Worm (Caenorhabditis elegans): ENCODE measurements around the gene Y43H11AL.1.

The Y43H11AL.1 gene

DNA sequence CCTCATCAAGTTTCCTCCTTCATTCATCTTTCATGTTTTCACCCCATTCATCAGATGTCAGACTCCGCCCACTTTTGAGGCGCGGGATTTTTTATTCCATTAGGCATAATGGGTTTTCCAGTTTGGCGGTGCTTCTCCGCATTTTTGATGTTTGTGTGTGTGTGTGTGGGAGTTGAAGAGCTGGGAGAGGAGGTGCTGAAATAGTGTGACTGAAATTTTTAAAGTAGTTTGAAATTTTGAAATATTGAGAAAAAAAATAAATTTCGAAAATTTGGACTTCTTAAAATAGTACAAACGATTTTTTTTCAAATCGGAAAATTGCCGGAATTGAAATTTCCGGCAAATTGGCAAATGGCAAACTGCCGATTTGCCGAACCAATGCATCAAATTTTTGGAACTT, 31.0 kb upstream of the Y43H11AL.1 start, which contains the start of gene scc-2:
scc-2 (minus strand) TSS at position 101 of the 400 bp plus-strand sequence.
- no peak for TF ChIP-seq blmp-1 (tag; optimal IDR thresholded peaks at IDR 0.05; ENCODE audit: insufficient read depth)
- no peak for TF ChIP-seq ama-1 (optimal IDR thresholded peaks at IDR 0.05)
- TF ChIP-seq dmd-4 (tag; optimal IDR thresholded peaks at IDR 0.05) = no peak
- no peak for TF ChIP-seq nhr-129 (tag; optimal IDR thresholded peaks at IDR 0.05)
- TF ChIP-seq peb-1 (tag; optimal IDR thresholded peaks at IDR 0.05) = no peak
- no peak for TF ChIP-seq R02D3.7 (tag; optimal IDR thresholded peaks at IDR 0.05)

DNA sequence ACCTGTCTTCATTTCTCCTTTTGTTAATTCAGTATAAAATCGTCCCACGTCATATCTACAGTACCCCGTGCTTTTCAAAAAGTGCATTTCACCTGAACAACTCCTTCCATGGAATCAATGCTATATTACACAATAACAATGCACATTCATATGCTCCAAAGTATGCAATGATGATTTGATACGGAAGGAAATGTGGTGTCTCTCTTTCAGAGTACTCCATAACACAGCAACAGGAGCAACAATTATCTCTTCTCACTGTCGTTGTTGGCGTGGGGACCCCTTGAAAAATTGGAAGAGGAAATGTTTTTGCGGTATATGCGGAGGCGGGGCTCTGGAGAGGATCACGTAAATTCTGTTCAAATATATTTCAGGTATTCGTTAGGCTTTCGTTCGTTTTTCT, 25.0 kb upstream of the Y43H11AL.1 start, which contains the start of gene cat-2:
cat-2 (plus strand) TSS at position 301 of the 400 bp plus-strand sequence.
- TF ChIP-seq nhr-6 (tag; optimal IDR thresholded peaks at IDR 0.05) (no peak), gmeb-1 (tag; optimal IDR thresholded peaks at IDR 0.05) (no peak), nhr-237 (tag; optimal IDR thresholded peaks at IDR 0.05) (no peak), R02D3.7 (tag; optimal IDR thresholded peaks at IDR 0.05) (no peak), fos-1 (tag; optimal IDR thresholded peaks at IDR 0.05) (no peak), alr-1 (tag; optimal IDR thresholded peaks at IDR 0.05) (no peak), snpc-4 (tag; optimal IDR thresholded peaks at IDR 0.05) (no peak), nhr-25 (tag; optimal IDR thresholded peaks at IDR 0.05) (no peak), blmp-1 (tag; optimal IDR thresholded peaks at IDR 0.05; ENCODE audit: insufficient read depth) (no peak), ZK546.5 (tag; optimal IDR thresholded peaks at IDR 0.05) (no peak), lsy-2 (tag; optimal IDR thresholded peaks at IDR 0.05) (no peak), elt-3 (tag; optimal IDR thresholded peaks at IDR 0.05) (no peak), lin-11 (tag; optimal IDR thresholded peaks at IDR 0.05) (no peak), nhr-77 (tag; optimal IDR thresholded peaks at IDR 0.05) (no peak), skn-1 (tag; optimal IDR thresholded peaks at IDR 0.05) (no peak), ceh-16 (tag; optimal IDR thresholded peaks at IDR 0.05) (no peak)

DNA sequence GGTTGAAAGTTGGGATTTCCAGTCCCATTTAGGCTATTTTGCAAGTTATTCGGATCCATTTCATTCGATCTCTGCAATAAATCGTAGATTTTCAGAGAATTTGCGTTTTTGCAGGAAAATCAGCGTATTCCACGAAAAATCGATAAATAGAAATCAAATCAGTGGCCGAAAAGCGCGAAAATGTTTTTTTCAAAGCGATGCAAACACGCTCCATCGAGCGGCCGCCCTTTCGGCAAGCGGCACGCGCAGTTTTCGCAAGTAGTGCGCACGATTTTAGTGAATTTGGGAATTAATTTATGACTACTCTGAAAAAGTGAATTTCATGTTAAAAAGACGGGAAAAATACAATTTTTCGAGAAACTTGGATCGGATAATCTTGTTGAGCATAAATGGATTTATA, 22.6 kb upstream of the Y43H11AL.1 start:
- TF ChIP-seq Y55F3AM.14 (GFP tag; optimal IDR thresholded peaks at IDR 0.05) = peak; percentile 72
- peak; percentile 70 for TF ChIP-seq blmp-1 (tag; optimal IDR thresholded peaks at IDR 0.05; ENCODE audit: insufficient read depth)
- no peak for TF ChIP-seq lin-39 (tag; optimal IDR thresholded peaks at IDR 0.05)
- peak; percentile 7 for TF ChIP-seq mbf-1 (tag; optimal IDR thresholded peaks at IDR 0.05)
- no peak for TF ChIP-seq nhr-12 (tag; optimal IDR thresholded peaks at IDR 0.05)
- TF ChIP-seq F13H6.1 (tag; optimal IDR thresholded peaks at IDR 0.05) = peak; percentile 97
- TF ChIP-seq sma-9 (GFP tag; optimal IDR thresholded peaks at IDR 0.05) = peak; percentile 96
- no peak for TF ChIP-seq sma-9 (tag; optimal IDR thresholded peaks at IDR 0.05)
- peak; percentile 96 for TF ChIP-seq crh-2 (tag; optimal IDR thresholded peaks at IDR 0.05)
- TF ChIP-seq sma-3 (GFP tag; optimal IDR thresholded peaks at IDR 0.05) = peak; percentile 98
- TF ChIP-seq lin-11 (tag; optimal IDR thresholded peaks at IDR 0.05) = peak; percentile 98
- peak; percentile 55 for TF ChIP-seq ceh-16 (tag; optimal IDR thresholded peaks at IDR 0.05)
- no peak for TF ChIP-seq aly-2 (tag; optimal IDR thresholded peaks at IDR 0.05)
- no peak for TF ChIP-seq nhr-11 (tag; optimal IDR thresholded peaks at IDR 0.05)
- peak; percentile 96 for TF ChIP-seq mab-5 (tag; optimal IDR thresholded peaks at IDR 0.05)
- TF ChIP-seq gmeb-1 (tag; optimal IDR thresholded peaks at IDR 0.05) = peak; percentile 95
- no peak for TF ChIP-seq ama-1 (optimal IDR thresholded peaks at IDR 0.05)
- peak; percentile 90 to 95 for TF ChIP-seq lsy-2 (tag; optimal IDR thresholded peaks at IDR 0.05)
- peak; percentile 69 for TF ChIP-seq ZK546.5 (tag; optimal IDR thresholded peaks at IDR 0.05)
- TF ChIP-seq zag-1 (tag; optimal IDR thresholded peaks at IDR 0.05) = peak; percentile 85
- no peak for TF ChIP-seq dmd-4 (tag; optimal IDR thresholded peaks at IDR 0.05)
- peak; percentile 64 for TF ChIP-seq nhr-77 (tag; optimal IDR thresholded peaks at IDR 0.05)
- peak; percentile 92 for TF ChIP-seq nhr-21 (tag; optimal IDR thresholded peaks at IDR 0.05)
- TF ChIP-seq ztf-4 (tag; optimal IDR thresholded peaks at IDR 0.05) = peak; percentile 84
- peak; percentile 90 for TF ChIP-seq egl-27 (tag; optimal IDR thresholded peaks at IDR 0.05)
- TF ChIP-seq peb-1 (tag; optimal IDR thresholded peaks at IDR 0.05) = no peak
- TF ChIP-seq nhr-10 (tag; optimal IDR thresholded peaks at IDR 0.05) = peak; percentile 63
- peak; percentile 58 for TF ChIP-seq ztf-11 (tag; optimal IDR thresholded peaks at IDR 0.05)
- TF ChIP-seq C34F6.9 (tag; optimal IDR thresholded peaks at IDR 0.05) = peak; percentile 97
- peak; percentile 89 for TF ChIP-seq sem-4 (tag; optimal IDR thresholded peaks at IDR 0.05)
- peak; percentile 95 for TF ChIP-seq nhr-129 (tag; optimal IDR thresholded peaks at IDR 0.05)
- TF ChIP-seq alr-1 (tag; optimal IDR thresholded peaks at IDR 0.05) = no peak
- TF ChIP-seq ztf-1 (GFP tag; conservative IDR thresholded peaks at IDR 0.05) = no peak
- no peak for TF ChIP-seq elt-3 (tag; optimal IDR thresholded peaks at IDR 0.05)
- TF ChIP-seq unc-39 (tag; optimal IDR thresholded peaks at IDR 0.05) = no peak
- TF ChIP-seq R02D3.7 (tag; optimal IDR thresholded peaks at IDR 0.05) = peak; percentile 61
- peak; percentile 91 for TF ChIP-seq snpc-4 (tag; optimal IDR thresholded peaks at IDR 0.05)
- TF ChIP-seq lin-13 (GFP tag; optimal IDR thresholded peaks at IDR 0.05) = peak; percentile 97
- TF ChIP-seq fos-1 (tag; optimal IDR thresholded peaks at IDR 0.05) = peak; percentile 90
- no peak for TF ChIP-seq unc-62 (GFP tag; optimal IDR thresholded peaks at IDR 0.05)
- no peak for TF ChIP-seq elt-1 (tag; optimal IDR thresholded peaks at IDR 0.05)
- TF ChIP-seq nhr-25 (tag; optimal IDR thresholded peaks at IDR 0.05) = peak; percentile 95
- peak; percentile 95 for TF ChIP-seq skn-1 (tag; optimal IDR thresholded peaks at IDR 0.05)
- TF ChIP-seq nhr-23 (tag; optimal IDR thresholded peaks at IDR 0.05) = no peak
- peak; percentile 99 for TF ChIP-seq unc-55 (GFP tag; optimal IDR thresholded peaks at IDR 0.05)
- TF ChIP-seq nhr-6 (tag; optimal IDR thresholded peaks at IDR 0.05) = peak; percentile 90
- peak; percentile 46 to 67 for TF ChIP-seq mdl-1 (tag; optimal IDR thresholded peaks at IDR 0.05)
